Worm (Caenorhabditis elegans) whole organism, late embryonic: Measurements from ENCODE around the gene grd-3.
"Not testable (repeated sequence)": the region's sequence is repeated elsewhere in the genome, so short reads cannot be mapped to it uniquely, and the experiment has no call there.

Source experiments
- C38D4.7 ChIP-seq: fragments of 200-800 bp; sonication (Bioruptor generic); optimal IDR thresholded peaks from 2 replicates; lab custom pipeline; 2018; ENCODE audit warnings: mild to moderate bottlenecking, missing genetic modification characterization, moderate library complexity, missing compliant biosample characterization
- F13H6.1 ChIP-seq: sonication (generic microtip); optimal IDR thresholded peaks from 2 replicates; lab custom pipeline; 2016; ENCODE audit warnings: missing genetic modification characterization, missing compliant biosample characterization
- K02D7.2 ChIP-seq: sonication (generic microtip); optimal IDR thresholded peaks from 2 replicates; lab custom pipeline; 2017; ENCODE audit warnings: mild to moderate bottlenecking, missing genetic modification characterization, missing compliant biosample characterization
- Y22D7AL.16 ChIP-seq: sonication (generic microtip); optimal IDR thresholded peaks from 2 replicates; lab custom pipeline; 2016; ENCODE audit warnings: missing genetic modification characterization, missing compliant biosample characterization
- ama-1 ChIP-seq: fragments of 150-350 bp; optimal IDR thresholded peaks from 2 replicates; lab custom pipeline; 2014
- ceh-14 ChIP-seq: sonication (generic microtip); optimal IDR thresholded peaks from 2 replicates; lab custom pipeline; 2016; ENCODE audit warnings: missing genotype, missing genetic modification characterization, missing compliant biosample characterization
- ceh-18 ChIP-seq: sonication (generic microtip); optimal IDR thresholded peaks from 2 replicates; lab custom pipeline; 2016; ENCODE audit warnings: missing genetic modification characterization, missing compliant biosample characterization
- ceh-2 ChIP-seq: sonication (generic microtip); optimal IDR thresholded peaks from 2 replicates; lab custom pipeline; 2016; ENCODE audit warnings: missing genotype, missing genetic modification characterization, missing compliant biosample characterization
- ceh-22 ChIP-seq: sonication (generic microtip); optimal IDR thresholded peaks from 2 replicates; lab custom pipeline; 2017; ENCODE audit warnings: missing biosample characterization, missing genetic modification characterization
- ceh-24 ChIP-seq: sonication (generic microtip); optimal IDR thresholded peaks from 2 replicates; lab custom pipeline; 2016; ENCODE audit warnings: mild to moderate bottlenecking, missing genetic modification characterization, missing compliant biosample characterization
- ceh-30 ChIP-seq: fragments of 150-350 bp; optimal IDR thresholded peaks from 2 replicates; lab custom pipeline; 2014; ENCODE audit warnings: missing biosample characterization, missing genetic modification characterization
- ceh-34 ChIP-seq: sonication (generic microtip); optimal IDR thresholded peaks from 2 replicates; lab custom pipeline; 2016; ENCODE audit warnings: mild to moderate bottlenecking, missing genetic modification characterization, missing compliant biosample characterization
- ceh-48 ChIP-seq: sonication (generic microtip); optimal IDR thresholded peaks from 2 replicates; lab custom pipeline; 2016; ENCODE audit warnings: missing genetic modification characterization, inconsistent platforms, missing compliant biosample characterization
- ceh-6 ChIP-seq: fragments of 200-800 bp; sonication (Bioruptor generic); optimal IDR thresholded peaks from 2 replicates; lab custom pipeline; 2018; ENCODE audit warnings: mild to moderate bottlenecking, missing genetic modification characterization, missing compliant biosample characterization
- ceh-9 ChIP-seq: sonication (generic microtip); optimal IDR thresholded peaks from 2 replicates; lab custom pipeline; 2016; ENCODE audit warnings: mild to moderate bottlenecking, missing genetic modification characterization, inconsistent platforms, missing compliant biosample characterization
- che-1 ChIP-seq: sonication (generic microtip); optimal IDR thresholded peaks from 2 replicates; lab custom pipeline; 2016; ENCODE audit warnings: mild to moderate bottlenecking, missing genetic modification characterization, missing compliant biosample characterization
- elt-2 ChIP-seq: sonication (generic microtip); optimal IDR thresholded peaks from 2 replicates; lab custom pipeline; 2016; ENCODE audit warnings: missing genetic modification reagents, missing genetic modification characterization, missing compliant biosample characterization
- ets-4 ChIP-seq: sonication (generic microtip); optimal IDR thresholded peaks from 2 replicates; lab custom pipeline; 2016; ENCODE audit warnings: missing genetic modification characterization, missing compliant biosample characterization
- eyg-1 ChIP-seq: sonication (generic microtip); optimal IDR thresholded peaks from 2 replicates; lab custom pipeline; 2016; ENCODE audit warnings: missing genotype, missing genetic modification characterization, missing compliant biosample characterization
- fax-1 ChIP-seq: sonication (generic microtip); optimal IDR thresholded peaks from 2 replicates; lab custom pipeline; 2016; ENCODE audit warnings: missing genotype, missing genetic modification characterization, missing compliant biosample characterization
- fkh-10 ChIP-seq: fragments of 150-350 bp; optimal IDR thresholded peaks from 2 replicates; lab custom pipeline; 2014; ENCODE audit warnings: missing biosample characterization, missing genetic modification reagents, missing genetic modification characterization
- gmeb-2 ChIP-seq: sonication (generic microtip); optimal IDR thresholded peaks from 2 replicates; lab custom pipeline; 2016; ENCODE audit warnings: missing genetic modification characterization, inconsistent platforms, missing compliant biosample characterization
- hlh-13 ChIP-seq: fragments of 200-800 bp; sonication (Bioruptor generic); optimal IDR thresholded peaks from 2 replicates; lab custom pipeline; 2018; ENCODE audit warnings: mild to moderate bottlenecking, missing genetic modification characterization, missing compliant biosample characterization
- hlh-30 ChIP-seq: sonication (generic microtip); optimal IDR thresholded peaks from 2 replicates; lab custom pipeline; 2017; ENCODE audit warnings: antibody characterized with exemption, missing genetic modification characterization, missing compliant biosample characterization; ENCODE audit not compliant: insufficient read depth
- hlh-6 ChIP-seq: sonication (generic microtip); optimal IDR thresholded peaks from 2 replicates; lab custom pipeline; 2016; ENCODE audit warnings: missing genotype, missing genetic modification characterization, missing compliant biosample characterization
- hlh-8 ChIP-seq: sonication (generic microtip); optimal IDR thresholded peaks from 2 replicates; lab custom pipeline; 2016; ENCODE audit warnings: missing genotype, missing genetic modification characterization, missing compliant biosample characterization
- lin-11 ChIP-seq: fragments of 200-800 bp; sonication (Bioruptor generic); optimal IDR thresholded peaks from 2 replicates; lab custom pipeline; 2018; ENCODE audit warnings: mild to moderate bottlenecking, missing genetic modification characterization, missing compliant biosample characterization
- nfya-1 ChIP-seq: sonication (generic microtip); optimal IDR thresholded peaks from 2 replicates; lab custom pipeline; 2017; ENCODE audit warnings: missing genetic modification characterization, mild to moderate bottlenecking, missing compliant biosample characterization, antibody characterized with exemption, moderate library complexity
- nhr-11 ChIP-seq: fragments of 150-350 bp; optimal IDR thresholded peaks from 2 replicates; lab custom pipeline; 2014; ENCODE audit warnings: missing biosample characterization, missing genetic modification characterization
- nhr-232 ChIP-seq: sonication (generic microtip); optimal IDR thresholded peaks from 2 replicates; lab custom pipeline; 2016; ENCODE audit warnings: missing genetic modification characterization, missing compliant biosample characterization
- npax-4 ChIP-seq: sonication (generic microtip); optimal IDR thresholded peaks from 2 replicates; lab custom pipeline; 2016; ENCODE audit warnings: missing genetic modification characterization, missing compliant biosample characterization
- pat-9 ChIP-seq: fragments of 200-800 bp; sonication (Bioruptor generic); optimal IDR thresholded peaks from 2 replicates; lab custom pipeline; 2018; ENCODE audit warnings: mild to moderate bottlenecking, missing genetic modification characterization, moderate library complexity, missing compliant biosample characterization
- pha-2 ChIP-seq: sonication (generic microtip); optimal IDR thresholded peaks from 2 replicates; lab custom pipeline; 2017; ENCODE audit warnings: mild to moderate bottlenecking, missing genetic modification characterization, missing compliant biosample characterization
- pqm-1 ChIP-seq: sonication (generic microtip); optimal IDR thresholded peaks from 2 replicates; lab custom pipeline; 2016; ENCODE audit warnings: missing genetic modification characterization, missing compliant biosample characterization
- ref-2 ChIP-seq: sonication (generic microtip); optimal IDR thresholded peaks from 2 replicates; lab custom pipeline; 2016; ENCODE audit warnings: missing genetic modification characterization, missing compliant biosample characterization
- sdc-2 ChIP-seq: sonication (generic microtip); optimal IDR thresholded peaks from 2 replicates; lab custom pipeline; 2016; ENCODE audit warnings: missing genotype, missing genetic modification characterization, missing compliant biosample characterization
- sox-2 ChIP-seq: fragments of 200-800 bp; sonication (Bioruptor generic); IDR thresholded peaks from 2 replicates; pipeline ENCODE4 v1.3.6; 2022; ENCODE audit warnings: missing genetic modification reagents, missing genetic modification characterization, missing compliant biosample characterization
- sox-4 ChIP-seq: sonication (generic microtip); optimal IDR thresholded peaks from 2 replicates; lab custom pipeline; 2017; ENCODE audit warnings: mild to moderate bottlenecking, missing genetic modification characterization, inconsistent platforms, missing compliant biosample characterization
- syd-9 ChIP-seq: sonication (generic microtip); optimal IDR thresholded peaks from 2 replicates; lab custom pipeline; 2016; ENCODE audit warnings: mild to moderate bottlenecking, missing genetic modification characterization, moderate library complexity, missing compliant biosample characterization
- unc-42 ChIP-seq: sonication (generic microtip); optimal IDR thresholded peaks from 2 replicates; lab custom pipeline; 2016; ENCODE audit warnings: missing genotype, missing genetic modification characterization, missing compliant biosample characterization
- unc-55 ChIP-seq: sonication (generic microtip); optimal IDR thresholded peaks from 2 replicates; lab custom pipeline; 2017; ENCODE audit warnings: missing biosample characterization, missing genetic modification reagents, missing genetic modification characterization
- unc-86 ChIP-seq: sonication (generic microtip); optimal IDR thresholded peaks from 2 replicates; lab custom pipeline; 2016; ENCODE audit warnings: missing genetic modification characterization, missing compliant biosample characterization

grd-3 gene

DNA sequence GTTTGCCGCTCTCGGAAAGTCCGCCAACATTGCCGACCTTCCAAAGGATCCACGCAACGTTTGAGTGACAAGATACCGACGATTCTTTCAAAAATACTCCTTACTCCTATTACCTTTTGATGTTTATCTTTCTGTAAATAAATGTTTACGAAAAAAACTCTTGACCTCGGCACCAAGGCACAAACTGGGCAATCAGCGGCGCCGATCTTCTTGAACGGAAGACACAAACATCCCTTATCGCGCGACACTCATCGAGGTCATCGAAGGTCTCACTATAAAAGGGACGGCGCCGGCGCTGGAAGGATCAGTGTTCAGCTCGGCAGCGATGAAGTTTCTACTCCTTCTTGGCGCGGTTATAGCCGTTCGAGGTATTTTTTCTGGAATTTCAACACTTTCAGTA lies at the start of gene grd-3:
Gene grd-3, plus strand, starts transcription at position 302 of the 400 bp plus-strand sequence.
- TF ChIP-seq unc-86 (tag; lab: Kevin White, UChicago) (no peak), sox-2 (GFP tag; lab: Robert Waterston, UW) (no peak), ceh-2 (tag; lab: Kevin White, UChicago) (no peak), fax-1 (tag; lab: Kevin White, UChicago) (no peak), unc-55 (GFP tag; lab: Kevin White, UChicago) (no peak), hlh-8 (tag; lab: Kevin White, UChicago) (no peak), che-1 (tag; lab: Kevin White, UChicago) (no peak), ceh-48 (tag; lab: Kevin White, UChicago) (no peak), pat-9 (no peak), hlh-30 (tag; lab: Kevin White, UChicago) (no peak), elt-2 (tag; lab: Kevin White, UChicago) (no peak), ceh-30 (tag; lab: Kevin White, UChicago) (no peak), npax-4 (tag; lab: Kevin White, UChicago) (no peak), ceh-18 (tag; lab: Kevin White, UChicago) (no peak), nfya-1 (tag; lab: Kevin White, UChicago) (no peak)
- TF ChIP-seq, all 69 proteins: peak for 0

- not testable (repeated sequence) for TF ChIP-seq ceh-24 (tag; lab: Kevin White, UChicago); ets-4; hlh-30 (tag; lab: Kevin White, UChicago)
- TF ChIP-seq, all 69 proteins: peak for 0; not testable (repeated sequence) for 69
Observed at ce11 chrIV:3389999-3390398, 49.5 kb upstream of the grd-3 start, which contains the start of gene B0546.5. TSS of gene B0546.5 (minus strand) at chrIV:3390099.

DNA sequence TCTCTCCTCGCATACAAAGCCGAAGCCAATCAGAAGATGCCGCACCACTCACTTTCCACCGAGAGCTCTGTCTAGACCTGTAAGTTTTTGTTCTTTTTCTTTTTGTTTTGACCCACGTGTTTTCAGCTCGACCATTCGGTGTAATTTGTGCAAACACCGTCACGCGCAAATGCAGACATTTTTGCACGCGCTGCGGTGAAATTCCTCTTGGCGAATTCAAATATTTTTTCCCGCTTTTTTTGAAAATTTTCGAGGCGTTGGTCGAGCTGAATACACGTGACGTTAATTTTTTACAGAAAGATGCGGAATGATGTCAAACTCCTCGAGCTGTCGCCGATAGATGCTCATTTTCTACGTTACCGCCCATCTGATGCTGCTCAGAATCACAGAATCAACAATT lies 45.4 kb upstream of the grd-3 start, which contains the start of gene C04C3.4:
Gene C04C3.4, plus strand, starts transcription at position 301 of the 400 bp plus-strand sequence.
- TF ChIP-seq sox-4 (tag; lab: Kevin White, UChicago); syd-9; ceh-22: not testable (repeated sequence)

DNA sequence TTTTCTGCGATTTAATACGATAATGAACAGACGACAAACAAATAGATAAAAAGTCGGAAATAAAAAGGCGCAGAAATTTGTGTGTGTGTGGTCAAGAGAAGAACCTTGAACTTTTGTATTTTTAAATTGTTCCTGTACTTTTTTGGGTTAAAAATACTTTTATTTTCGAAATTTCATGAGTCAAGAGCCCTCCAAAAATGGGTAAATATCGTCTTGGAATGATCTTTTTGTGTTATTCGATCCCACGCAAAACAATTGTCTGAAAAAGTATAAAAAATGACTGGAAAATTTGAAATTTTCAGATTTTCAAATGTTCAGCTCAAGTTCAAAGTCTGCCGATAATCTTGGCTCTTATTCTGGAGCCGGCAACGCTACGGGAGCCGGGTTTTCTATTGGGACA lies 43.9 kb upstream of the grd-3 start, which contains the start of gene C04C3.14:
Gene C04C3.14, plus strand, starts transcription at position 301 of the 400 bp plus-strand sequence.
- TF ChIP-seq sdc-2 (tag; lab: Kevin White, UChicago), result no peak
- no peak for TF ChIP-seq gmeb-2 (tag; lab: Kevin White, UChicago)

- TF ChIP-seq pqm-1 (tag; lab: Kevin White, UChicago) (no peak), hlh-13 (GFP tag; lab: Kevin White, UChicago) (no peak), K02D7.2 (tag; lab: Kevin White, UChicago) (no peak), nhr-232 (no peak), F13H6.1 (no peak), eyg-1 (tag; lab: Kevin White, UChicago) (no peak), Y22D7AL.16 (tag; lab: Kevin White, UChicago) (no peak)
Observed at ce11 chrIV:3398078-3398477, 41.4 kb upstream of the grd-3 start.

ce11 chrIV:3399015-3399722 lies 40.3 kb upstream of the grd-3 start, which contains the start of the genes dyf-3 and pdhb-1:
TSS of gene dyf-3 (minus strand) at chrIV:3399231.
TSS of gene pdhb-1 (plus strand) at chrIV:3399672.
- TF ChIP-seq nhr-11 (tag; lab: Kevin White, UChicago) (no peak), hlh-30 (tag; lab: Kevin White, UChicago) (no peak), pha-2 (no peak), ref-2 (tag; lab: Kevin White, UChicago) (no peak), ceh-34 (tag; lab: Kevin White, UChicago) (peak; percentile 2), hlh-6 (tag; lab: Kevin White, UChicago) (no peak), ceh-18 (tag; lab: Kevin White, UChicago) (no peak), unc-42 (peak; percentile 5), Y22D7AL.16 (tag; lab: Kevin White, UChicago) (peak; percentile 11), ceh-9 (no peak), ceh-14 (no peak), hlh-8 (tag; lab: Kevin White, UChicago) (no peak), fkh-10 (no peak), ama-1 (lab: Kevin White, UChicago) (no peak), elt-2 (tag; lab: Kevin White, UChicago) (no peak), lin-11 (tag; lab: Kevin White, UChicago) (no peak), ceh-6 (GFP tag; lab: Kevin White, UChicago) (no peak), C38D4.7 (GFP tag; lab: Kevin White, UChicago) (no peak)
